Fruit fly (Drosophila melanogaster) whole organism, embryonic: ENCODE measurements around the gene asf1.
A peak's percentile ranks its signal among the peaks of the same experiment; 100 is the strongest.

Experiments used
- ATbp ChIP-seq: fragments of 200-800 bp; sonication (Bioruptor generic); optimal IDR thresholded peaks from 2 replicates; lab custom pipeline; 2017; ENCODE audit warnings: missing biosample characterization, mild to moderate bottlenecking, missing genetic modification characterization, missing genetic modification reagents
- Ada2b ChIP-seq: fragments of 200-800 bp; sonication (Bioruptor generic); IDR thresholded peaks from 2 replicates; pipeline ENCODE4 v1.3.6; 2022; ENCODE audit warnings: missing biosample characterization, missing genetic modification characterization
- Atf6 ChIP-seq: fragments of 200-800 bp; sonication (Bioruptor generic); IDR thresholded peaks from 2 replicates; pipeline ENCODE4 v1.3.6; 2022; ENCODE audit warnings: missing biosample characterization, missing genetic modification characterization
- BEAF-32 ChIP-seq: fragments of 200-800 bp; sonication (Bioruptor generic); optimal IDR thresholded peaks from 3 replicates; lab custom pipeline; 2017; ENCODE audit warnings: missing biosample characterization, missing genetic modification characterization, mild to moderate bottlenecking, moderate library complexity, missing genetic modification reagents
- CG10543 ChIP-seq: fragments of 200-800 bp; sonication (Bioruptor generic); optimal IDR thresholded peaks from 3 replicates; lab custom pipeline; 2017; ENCODE audit warnings: missing biosample characterization, mild to moderate bottlenecking, missing genetic modification characterization, moderate library complexity
- CG10979 ChIP-seq: fragments of 200-800 bp; sonication (Bioruptor generic); optimal IDR thresholded peaks from 2 replicates; lab custom pipeline; 2018; ENCODE audit warnings: missing biosample characterization, mild to moderate bottlenecking, missing genetic modification characterization, moderate library complexity
- CG11696 ChIP-seq: fragments of 200-800 bp; sonication (Bioruptor generic); IDR thresholded peaks from 2 replicates; pipeline ENCODE4 v1.3.6; 2022; ENCODE audit warnings: missing biosample characterization, missing genetic modification characterization
- CG13894 ChIP-seq: fragments of 200-800 bp; sonication (Bioruptor generic); optimal IDR thresholded peaks from 3 replicates; lab custom pipeline; 2018; ENCODE audit warnings: missing biosample characterization, mild to moderate bottlenecking, missing genetic modification characterization, moderate library complexity
- CG14965 ChIP-seq: fragments of 200-800 bp; sonication (Bioruptor generic); optimal IDR thresholded peaks from 2 replicates; lab custom pipeline; 2016; ENCODE audit warnings: missing biosample characterization, missing genetic modification characterization, borderline replicate concordance
- CG15479 ChIP-seq: fragments of 200-800 bp; sonication (Bioruptor generic); optimal IDR thresholded peaks from 3 replicates; lab custom pipeline; 2019; ENCODE audit warnings: missing biosample characterization, mild to moderate bottlenecking, missing genetic modification characterization, moderate library complexity
- CG1603 ChIP-seq: fragments of 200-800 bp; sonication (Bioruptor generic); optimal IDR thresholded peaks from 2 replicates; lab custom pipeline; 2019; ENCODE audit warnings: missing biosample characterization, mild to moderate bottlenecking, missing genetic modification characterization, moderate library complexity
- CG17361 ChIP-seq: fragments of 200-800 bp; sonication (Bioruptor generic); IDR thresholded peaks from 3 replicates; pipeline ENCODE4 v1.3.6; 2022; ENCODE audit warnings: missing biosample characterization, missing genetic modification characterization
- CG18599 ChIP-seq: fragments of 200-800 bp; sonication (Bioruptor generic); optimal IDR thresholded peaks from 3 replicates; lab custom pipeline; 2017; ENCODE audit warnings: missing biosample characterization, missing genetic modification characterization, mild to moderate bottlenecking, moderate library complexity, missing genetic modification reagents
- CG31388 ChIP-seq: fragments of 200-800 bp; sonication (Bioruptor generic); optimal IDR thresholded peaks from 2 replicates; lab custom pipeline; 2016; ENCODE audit warnings: missing biosample characterization, missing genetic modification characterization
- CG31441 ChIP-seq: fragments of 200-800 bp; sonication (Bioruptor generic); IDR thresholded peaks from 2 replicates; pipeline ENCODE4 v1.3.6; 2022; ENCODE audit warnings: missing biosample characterization, missing genetic modification characterization
- CG32767 ChIP-seq: fragments of 200-800 bp; sonication (Bioruptor generic); IDR thresholded peaks from 2 replicates; pipeline ENCODE4 v1.3.6; 2022; ENCODE audit warnings: missing biosample characterization, missing genetic modification characterization
- CG32772 ChIP-seq: fragments of 200-800 bp; sonication (Bioruptor generic); IDR thresholded peaks from 2 replicates; pipeline ENCODE4 v1.3.6; 2022; ENCODE audit warnings: missing biosample characterization, missing genetic modification characterization
- CG3281 ChIP-seq: fragments of 200-800 bp; sonication (Bioruptor generic); optimal IDR thresholded peaks from 3 replicates; lab custom pipeline; 2017; ENCODE audit warnings: missing biosample characterization, mild to moderate bottlenecking, missing genetic modification characterization
- CG34376 ChIP-seq: fragments of 200-800 bp; sonication (Bioruptor generic); optimal IDR thresholded peaks from 2 replicates; lab custom pipeline; 2018; ENCODE audit warnings: missing biosample characterization, mild to moderate bottlenecking, missing genetic modification characterization
- CG6813 ChIP-seq: fragments of 200-800 bp; sonication (Bioruptor generic); optimal IDR thresholded peaks from 2 replicates; lab custom pipeline; 2017; ENCODE audit warnings: missing biosample characterization, missing genetic modification characterization, mild to moderate bottlenecking, moderate library complexity, missing genetic modification reagents
- CG9817 ChIP-seq: fragments of 200-800 bp; sonication (Bioruptor generic); optimal IDR thresholded peaks from 2 replicates; lab custom pipeline; 2018; ENCODE audit warnings: missing biosample characterization, mild to moderate bottlenecking, missing genetic modification characterization, moderate library complexity
- D19B ChIP-seq: fragments of 200-800 bp; sonication (Bioruptor generic); optimal IDR thresholded peaks from 2 replicates; lab custom pipeline; 2017; ENCODE audit warnings: missing biosample characterization, mild to moderate bottlenecking, missing genetic modification characterization
- Dp ChIP-seq: fragments of 200-800 bp; sonication (Bioruptor generic); optimal IDR thresholded peaks from 2 replicates; lab custom pipeline; 2018; ENCODE audit warnings: missing biosample characterization, mild to moderate bottlenecking, missing genetic modification characterization, moderate library complexity
- Fer3 ChIP-seq: fragments of 200-800 bp; sonication (Bioruptor generic); optimal IDR thresholded peaks from 2 replicates; lab custom pipeline; 2018; ENCODE audit warnings: missing biosample characterization, mild to moderate bottlenecking, missing genetic modification characterization, moderate library complexity
- H2.0 ChIP-seq: fragments of 200-800 bp; sonication (Bioruptor generic); IDR thresholded peaks from 2 replicates; pipeline ENCODE4 v1.3.6; 2022; ENCODE audit warnings: missing biosample characterization, missing genetic modification characterization
- HLH54F ChIP-seq: fragments of 200-800 bp; sonication (Bioruptor generic); optimal IDR thresholded peaks from 3 replicates; lab custom pipeline; 2016; ENCODE audit warnings: missing biosample characterization, missing genetic modification characterization
- Mrtf ChIP-seq: fragments of 200-800 bp; sonication (Bioruptor generic); IDR thresholded peaks from 3 replicates; pipeline ENCODE4 v1.3.6; 2022; ENCODE audit warnings: missing biosample characterization, missing genetic modification characterization
- Oli ChIP-seq: fragments of 200-800 bp; sonication (Bioruptor generic); optimal IDR thresholded peaks from 2 replicates; lab custom pipeline; 2018; ENCODE audit warnings: missing biosample characterization, mild to moderate bottlenecking, missing genetic modification characterization, moderate library complexity
- Pdp1 ChIP-seq, 2 experiments: fragments of 200-800 bp; sonication (Bioruptor generic); optimal IDR thresholded peaks; 3 replicates each; lab custom pipeline; 2016; ENCODE audit warnings: missing biosample characterization in 2 of 2, missing genetic modification characterization in 2 of 2, mild to moderate bottlenecking in 1 of 2, moderate library complexity in 1 of 2
- Usf ChIP-seq: fragments of 200-800 bp; sonication (Bioruptor generic); optimal IDR thresholded peaks from 2 replicates; lab custom pipeline; 2017; ENCODE audit warnings: missing genotype, missing biosample characterization, missing genetic modification characterization
- ase ChIP-seq: fragments of 200-800 bp; sonication (Bioruptor generic); IDR thresholded peaks from 3 replicates; pipeline ENCODE4 v1.3.6; 2022; ENCODE audit warnings: missing biosample characterization, missing genetic modification characterization
- cg ChIP-seq: fragments of 200-800 bp; sonication (Bioruptor generic); optimal IDR thresholded peaks from 3 replicates; lab custom pipeline; 2019; ENCODE audit warnings: missing biosample characterization, mild to moderate bottlenecking, missing genetic modification characterization, moderate library complexity
- chinmo ChIP-seq: fragments of 200-800 bp; sonication (Bioruptor generic); IDR thresholded peaks from 4 replicates; pipeline ENCODE4 v1.3.6; 2022; ENCODE audit warnings: missing biosample characterization, missing genetic modification characterization; ENCODE audit not compliant: partially characterized antibody
- chm ChIP-seq: fragments of 200-800 bp; sonication (Bioruptor generic); IDR thresholded peaks from 2 replicates; pipeline ENCODE4 v1.3.6; 2022; ENCODE audit warnings: missing biosample characterization, missing genetic modification characterization
- dan ChIP-seq: fragments of 200-800 bp; sonication (Bioruptor generic); IDR thresholded peaks from 2 replicates; pipeline ENCODE4 v1.3.6; 2022; ENCODE audit warnings: missing biosample characterization, missing genetic modification characterization
- jing ChIP-seq: fragments of 200-800 bp; sonication (Bioruptor generic); optimal IDR thresholded peaks from 2 replicates; lab custom pipeline; 2018; ENCODE audit warnings: missing biosample characterization, mild to moderate bottlenecking, missing genetic modification characterization
- lbe ChIP-seq: fragments of 200-800 bp; sonication (Bioruptor generic); optimal IDR thresholded peaks from 2 replicates; lab custom pipeline; 2016; ENCODE audit warnings: missing biosample characterization, mild to moderate bottlenecking, missing genetic modification characterization
- luna ChIP-seq: fragments of 200-800 bp; sonication (Bioruptor generic); optimal IDR thresholded peaks from 2 replicates; lab custom pipeline; 2016; ENCODE audit warnings: missing biosample characterization, missing genetic modification characterization
- mld ChIP-seq: fragments of 200-800 bp; sonication (Bioruptor generic); IDR thresholded peaks from 3 replicates; pipeline ENCODE4 v1.3.6; 2022; ENCODE audit warnings: missing biosample characterization, missing genetic modification characterization; ENCODE audit not compliant: partially characterized antibody
- odd ChIP-seq: fragments of 200-800 bp; sonication (Bioruptor generic); optimal IDR thresholded peaks from 2 replicates; lab custom pipeline; 2017; ENCODE audit warnings: missing biosample characterization, mild to moderate bottlenecking, missing genetic modification characterization
- onecut ChIP-seq: fragments of 200-800 bp; sonication (Bioruptor generic); IDR thresholded peaks from 2 replicates; pipeline ENCODE4 v1.3.6; 2022; ENCODE audit warnings: missing biosample characterization, missing genetic modification characterization
- salm ChIP-seq: fragments of 200-800 bp; sonication (Bioruptor generic); optimal IDR thresholded peaks from 2 replicates; lab custom pipeline; 2018; ENCODE audit warnings: missing biosample characterization, mild to moderate bottlenecking, missing genetic modification characterization
- scrt ChIP-seq: fragments of 200-800 bp; sonication (Bioruptor generic); optimal IDR thresholded peaks from 2 replicates; lab custom pipeline; 2018; ENCODE audit warnings: missing biosample characterization, mild to moderate bottlenecking, missing genetic modification characterization, moderate library complexity
- slou ChIP-seq: fragments of 200-800 bp; sonication (Bioruptor generic); optimal IDR thresholded peaks from 3 replicates; lab custom pipeline; 2016; ENCODE audit warnings: missing biosample characterization, missing genetic modification characterization
- stwl ChIP-seq: fragments of 200-800 bp; sonication (Bioruptor generic); optimal IDR thresholded peaks from 3 replicates; lab custom pipeline; 2018; ENCODE audit warnings: missing biosample characterization, mild to moderate bottlenecking, missing genetic modification characterization, moderate library complexity
- trem ChIP-seq: fragments of 200-800 bp; optimal IDR thresholded peaks from 3 replicates; lab custom pipeline; 2019; ENCODE audit warnings: missing biosample characterization, mild to moderate bottlenecking, missing genetic modification characterization, moderate library complexity
- vfl ChIP-seq: fragments of 200-800 bp; sonication (Bioruptor generic); optimal IDR thresholded peaks from 2 replicates; lab custom pipeline; 2016; ENCODE audit warnings: missing biosample characterization, missing genetic modification characterization
- z ChIP-seq: fragments of 200-800 bp; sonication (Bioruptor generic); IDR thresholded peaks from 3 replicates; pipeline ENCODE4 v1.3.6; 2022; ENCODE audit warnings: missing biosample characterization, missing genetic modification characterization
- zen ChIP-seq: fragments of 200-800 bp; sonication (Bioruptor generic); optimal IDR thresholded peaks from 3 replicates; lab custom pipeline; 2018; ENCODE audit warnings: missing biosample characterization, mild to moderate bottlenecking, missing genetic modification characterization, moderate library complexity

Gene asf1

DNA sequence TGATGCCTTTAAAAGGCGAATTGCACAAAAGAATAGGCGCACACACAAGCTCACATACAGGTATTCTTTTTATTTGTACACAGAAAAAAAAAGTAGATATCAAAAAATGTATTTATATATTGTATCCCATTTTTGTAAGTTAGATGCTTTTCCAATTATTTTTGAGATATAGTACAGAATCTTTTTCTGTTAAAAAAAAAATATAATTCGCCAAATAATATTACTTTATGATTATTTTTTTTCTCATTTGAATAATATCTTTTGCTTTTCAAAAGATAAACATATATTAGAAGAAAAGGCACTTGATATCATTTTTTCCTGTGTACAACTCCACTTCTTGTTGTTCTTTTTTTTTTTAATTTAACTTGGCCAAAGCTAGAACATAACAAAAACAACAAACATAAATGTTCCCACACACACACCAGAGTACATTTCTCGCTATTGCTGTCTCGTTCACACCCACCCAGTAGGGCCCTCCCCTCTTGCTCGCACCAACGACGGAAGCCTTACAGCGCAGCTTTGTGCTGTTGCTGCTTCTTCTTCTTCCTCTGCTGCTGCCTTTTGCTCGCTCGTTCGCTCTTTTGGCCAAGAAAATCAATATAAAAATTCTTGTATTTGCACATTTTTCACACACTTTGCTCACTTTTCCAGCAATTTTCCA lies 16.2 kb downstream of the asf1 start (continued):
- peak; percentile 63 for TF ChIP-seq trem (tag; lab: Kevin White, UChicago)
- TF ChIP-seq mld (GFP tag; lab: Robert Waterston, UW) = no peak
- no peak for TF ChIP-seq chm (GFP tag; lab: Robert Waterston, UW)
- TF ChIP-seq Dp (GFP tag; lab: Kevin White, UChicago) = no peak
- TF ChIP-seq BEAF-32 (GFP tag; lab: Kevin White, UChicago) = no peak
- peak; percentile 62 for TF ChIP-seq D19B (GFP tag; lab: Kevin White, UChicago)
- no peak for TF ChIP-seq lbe (GFP tag; lab: Kevin White, UChicago)
- no peak for TF ChIP-seq CG34376 (GFP tag; lab: Kevin White, UChicago)
- TF ChIP-seq HLH54F (GFP tag; lab: Kevin White, UChicago) = no peak
- no peak for TF ChIP-seq cg (GFP tag; lab: Kevin White, UChicago)
- peak; percentile 92 for TF ChIP-seq CG31441 (GFP tag; lab: Robert Waterston, UW)
- TF ChIP-seq Atf6 (GFP tag; lab: Robert Waterston, UW) = peak; percentile 71
- TF ChIP-seq CG3281 (GFP tag; lab: Kevin White, UChicago) = peak; percentile 77
- TF ChIP-seq Pdp1 (GFP tag; optimal IDR thresholded peaks at IDR 0.05; lab: Kevin White, UChicago) = no peak
- TF ChIP-seq CG10979 (tag; lab: Kevin White, UChicago) = peak; percentile 92
- peak; percentile 70 for TF ChIP-seq slou (GFP tag; lab: Kevin White, UChicago)
- TF ChIP-seq dan = no peak
- peak; percentile 4 for TF ChIP-seq Usf (GFP tag; lab: Kevin White, UChicago)
- no peak for TF ChIP-seq stwl (tag; lab: Kevin White, UChicago)
- TF ChIP-seq CG32767 (GFP tag; lab: Robert Waterston, UW) = peak; percentile 26; the same call in 1 of the 2 replicates
- peak; percentile 33 for TF ChIP-seq ATbp (GFP tag; lab: Kevin White, UChicago)
- no peak for TF ChIP-seq z
- peak; percentile 49 for TF ChIP-seq CG9817 (tag; lab: Kevin White, UChicago)
- TF ChIP-seq CG6813 = peak; percentile 67
- peak; percentile 56 for TF ChIP-seq scrt (GFP tag; lab: Kevin White, UChicago)
- TF ChIP-seq onecut (GFP tag; lab: Robert Waterston, UW) = peak; percentile 96
- TF ChIP-seq salm (tag; lab: Kevin White, UChicago) = no peak
- peak; percentile 17 for TF ChIP-seq odd
- TF ChIP-seq CG11696 = peak; percentile 49
- TF ChIP-seq zen = peak; percentile 65
- peak; percentile 43; the same call in 1 of the 3 replicates for TF ChIP-seq Mrtf (GFP tag; lab: Robert Waterston, UW)
- TF ChIP-seq CG18599 (GFP tag; lab: Kevin White, UChicago) = peak; percentile 84
- peak; percentile 74; the same call in 1 of the 4 replicates for TF ChIP-seq chinmo (GFP tag; lab: Robert Waterston, UW)
- no peak for TF ChIP-seq CG14965
- TF ChIP-seq ase (GFP tag; lab: Robert Waterston, UW) = no peak
- TF ChIP-seq CG17361 = peak; percentile 96
- TF ChIP-seq jing (GFP tag; lab: Kevin White, UChicago) = no peak
- peak; percentile 48 for TF ChIP-seq CG10543 (GFP tag; lab: Kevin White, UChicago)
- TF ChIP-seq Fer3 (tag; lab: Kevin White, UChicago) = peak; percentile 85
- TF ChIP-seq CG31388 = no peak
- TF ChIP-seq CG15479 = no peak
- TF ChIP-seq vfl (GFP tag; lab: Kevin White, UChicago) = no peak
- peak; percentile 8; the same call in 1 of the 2 replicates for TF ChIP-seq H2.0 (GFP tag; lab: Robert Waterston, UW)
- peak; percentile 65 for TF ChIP-seq CG13894
- TF ChIP-seq Ada2b (GFP tag; lab: Robert Waterston, UW) = 0 out of 2 replicates have a peak, but pooled peaks have one; percentile 48
- no peak for TF ChIP-seq CG1603 (tag; lab: Kevin White, UChicago)
- TF ChIP-seq Oli (tag; lab: Kevin White, UChicago) = peak; percentile 63
- no peak for TF ChIP-seq luna
- peak; percentile 73 for TF ChIP-seq CG32772
